Worm (Caenorhabditis elegans) whole organism, mixed stage, embryonic: ENCODE results near the gene F41E6.12.

Experiments
- M03D4.4 ChIP-seq: sonication (generic microtip); optimal IDR thresholded peaks from 2 replicates; lab custom pipeline; 2017; ENCODE audit warnings: mild to moderate bottlenecking, missing genetic modification characterization, missing compliant biosample characterization
- bed-3 ChIP-seq: fragments of 200-800 bp; sonication (Bioruptor generic); optimal IDR thresholded peaks from 3 replicates; lab custom pipeline; 2018; ENCODE audit warnings: mild to moderate bottlenecking, missing genetic modification characterization, moderate library complexity, missing compliant biosample characterization
- blmp-1 ChIP-seq: fragments of 150-350 bp; optimal IDR thresholded peaks from 2 replicates; lab custom pipeline; 2014; ENCODE audit warnings: missing biosample characterization, missing genetic modification characterization
- ceh-43 ChIP-seq: fragments of 200-800 bp; sonication (Bioruptor generic); optimal IDR thresholded peaks from 2 replicates; lab custom pipeline; 2018; ENCODE audit warnings: mild to moderate bottlenecking, missing genetic modification characterization, moderate library complexity, missing compliant biosample characterization
- ceh-83 ChIP-seq: fragments of 200-800 bp; sonication (Bioruptor generic); optimal IDR thresholded peaks from 2 replicates; lab custom pipeline; 2018; ENCODE audit warnings: mild to moderate bottlenecking, missing genetic modification characterization, missing compliant biosample characterization
- ces-1 ChIP-seq: fragments of 150-350 bp; optimal IDR thresholded peaks from 2 replicates; lab custom pipeline; 2014; ENCODE audit warnings: missing biosample characterization, missing genetic modification reagents, missing genetic modification characterization
- cnd-1 ChIP-seq: fragments of 200-800 bp; sonication (Bioruptor generic); optimal IDR thresholded peaks from 2 replicates; lab custom pipeline; 2018; ENCODE audit warnings: mild to moderate bottlenecking, missing genetic modification characterization, missing compliant biosample characterization
- drap-1 ChIP-seq: fragments of 200-800 bp; sonication (Bioruptor generic); optimal IDR thresholded peaks from 3 replicates; lab custom pipeline; 2018; ENCODE audit warnings: mild to moderate bottlenecking, missing genetic modification characterization, missing compliant biosample characterization
- elt-1 ChIP-seq: sonication (generic microtip); optimal IDR thresholded peaks from 2 replicates; lab custom pipeline; 2017; ENCODE audit warnings: missing genetic modification characterization, mild to moderate bottlenecking, missing compliant biosample characterization, antibody characterized with exemption, moderate library complexity, borderline replicate concordance; ENCODE audit not compliant: insufficient read depth
- elt-3 ChIP-seq: fragments of 150-350 bp; optimal IDR thresholded peaks from 2 replicates; lab custom pipeline; 2014; ENCODE audit warnings: missing biosample characterization, missing genetic modification characterization
- flh-1 ChIP-seq: fragments of 200-800 bp; sonication (Bioruptor generic); optimal IDR thresholded peaks from 2 replicates; lab custom pipeline; 2018; ENCODE audit warnings: mild to moderate bottlenecking, missing genetic modification characterization, moderate library complexity, missing compliant biosample characterization
- ham-2 ChIP-seq: fragments of 200-800 bp; sonication (Bioruptor generic); optimal IDR thresholded peaks from 2 replicates; lab custom pipeline; 2018; ENCODE audit warnings: mild to moderate bottlenecking, missing genetic modification characterization, missing compliant biosample characterization
- hlh-1 ChIP-seq: fragments of 150-350 bp; optimal IDR thresholded peaks from 2 replicates; lab custom pipeline; 2014; ENCODE audit warnings: missing biosample characterization, missing genetic modification reagents, missing genetic modification characterization
- lin-13 ChIP-seq: fragments of 150-350 bp; optimal IDR thresholded peaks from 2 replicates; lab custom pipeline; 2014; ENCODE audit warnings: missing biosample characterization, missing genetic modification characterization
- lsy-2 ChIP-seq: fragments of 150-350 bp; optimal IDR thresholded peaks from 2 replicates; lab custom pipeline; 2014; ENCODE audit warnings: missing biosample characterization, missing genetic modification characterization
- mab-5 ChIP-seq: fragments of 150-350 bp; optimal IDR thresholded peaks from 2 replicates; lab custom pipeline; 2014; ENCODE audit warnings: missing biosample characterization, missing genetic modification characterization
- mls-2 ChIP-seq: sonication (generic microtip); optimal IDR thresholded peaks from 2 replicates; lab custom pipeline; 2016; ENCODE audit warnings: mild to moderate bottlenecking, missing genetic modification characterization, moderate library complexity, missing compliant biosample characterization
- nhr-12 ChIP-seq: fragments of 150-350 bp; optimal IDR thresholded peaks from 2 replicates; lab custom pipeline; 2014; ENCODE audit warnings: missing biosample characterization, missing genetic modification characterization
- nhr-2 ChIP-seq: fragments of 150-350 bp; optimal IDR thresholded peaks from 2 replicates; lab custom pipeline; 2014; ENCODE audit warnings: missing biosample characterization, missing genetic modification characterization
- nhr-237 ChIP-seq: fragments of 150-350 bp; optimal IDR thresholded peaks from 2 replicates; lab custom pipeline; 2014; ENCODE audit warnings: missing biosample characterization, missing genetic modification characterization
- nhr-28 ChIP-seq: fragments of 150-350 bp; optimal IDR thresholded peaks from 2 replicates; lab custom pipeline; 2014; ENCODE audit warnings: missing biosample characterization, missing genetic modification characterization
- nhr-76 ChIP-seq: sonication (generic microtip); optimal IDR thresholded peaks from 2 replicates; lab custom pipeline; 2017; ENCODE audit warnings: missing biosample characterization, missing genetic modification characterization
- pha-4 ChIP-seq: fragments of 150-350 bp; optimal IDR thresholded peaks from 2 replicates; lab custom pipeline; 2018; ENCODE audit warnings: missing biosample characterization, missing genetic modification reagents, missing genetic modification characterization
- sem-2 ChIP-seq: fragments of 200-800 bp; sonication (Bioruptor generic); optimal IDR thresholded peaks from 2 replicates; lab custom pipeline; 2018; ENCODE audit warnings: mild to moderate bottlenecking, missing genetic modification characterization, missing compliant biosample characterization
- snpc-4 ChIP-seq: fragments of 150-350 bp; optimal IDR thresholded peaks from 2 replicates; lab custom pipeline; 2014; ENCODE audit warnings: missing biosample characterization, missing genetic modification characterization
- sptf-1 ChIP-seq: sonication (generic microtip); optimal IDR thresholded peaks from 2 replicates; lab custom pipeline; 2017; ENCODE audit warnings: mild to moderate bottlenecking, missing genetic modification characterization, moderate library complexity, missing compliant biosample characterization
- tbx-8 ChIP-seq: fragments of 200-800 bp; sonication (Bioruptor generic); optimal IDR thresholded peaks from 2 replicates; lab custom pipeline; 2018; ENCODE audit warnings: mild to moderate bottlenecking, missing genetic modification characterization, moderate library complexity, missing compliant biosample characterization
- unc-39 ChIP-seq: fragments of 150-350 bp; optimal IDR thresholded peaks from 2 replicates; lab custom pipeline; 2014; ENCODE audit warnings: missing biosample characterization, missing genetic modification characterization
- unc-62 ChIP-seq: fragments of 150-350 bp; optimal IDR thresholded peaks from 2 replicates; lab custom pipeline; 2014; ENCODE audit warnings: missing biosample characterization, missing genetic modification reagents, missing genetic modification characterization
- zip-8 ChIP-seq: fragments of 150-350 bp; optimal IDR thresholded peaks from 2 replicates; lab custom pipeline; 2014; ENCODE audit warnings: missing biosample characterization, missing genetic modification characterization
- ztf-11 ChIP-seq: fragments of 150-350 bp; optimal IDR thresholded peaks from 2 replicates; lab custom pipeline; 2014; ENCODE audit warnings: missing biosample characterization, missing genetic modification characterization

The F41E6.12 gene

DNA sequence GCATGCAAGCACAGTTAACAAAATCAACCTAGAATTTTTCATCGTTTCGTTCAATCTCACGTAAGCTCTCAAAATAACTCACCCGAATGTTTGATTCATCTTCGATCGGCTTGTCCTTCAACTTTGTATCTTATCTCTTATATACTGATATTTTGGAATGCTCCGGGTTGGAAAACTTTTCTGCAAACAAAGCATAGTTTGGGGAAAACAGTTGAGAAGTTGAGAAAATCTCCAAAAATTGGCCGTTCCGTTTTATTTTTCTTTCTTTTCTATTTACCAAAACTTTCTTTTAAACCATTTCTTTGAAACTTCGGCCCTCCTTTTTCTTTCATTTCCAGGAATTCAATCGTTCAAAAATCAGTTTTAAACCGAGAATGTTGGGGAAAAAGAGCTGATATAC lies 26.3 kb downstream of the F41E6.12 start, which contains the start of gene F41E6.15:
TSS of gene F41E6.15 (minus strand) at position 101 of the 400 bp plus-strand sequence.
- no peak for TF ChIP-seq M03D4.4 (tag; lab: Kevin White, UChicago)
- no peak for TF ChIP-seq sem-2 (GFP tag; lab: Kevin White, UChicago)
- no peak for TF ChIP-seq ceh-83
- TF ChIP-seq mab-5 (tag; lab: Kevin White, UChicago), result no peak
- TF ChIP-seq nhr-28 (tag; lab: Kevin White, UChicago), result no peak
- no peak for TF ChIP-seq unc-39 (tag; lab: Kevin White, UChicago)
- no peak for TF ChIP-seq hlh-1 (tag; lab: Kevin White, UChicago)
- no peak for TF ChIP-seq lsy-2 (tag; lab: Kevin White, UChicago)
- TF ChIP-seq unc-62 (GFP tag; lab: Kevin White, UChicago), result no peak
- TF ChIP-seq elt-3 (tag; lab: Kevin White, UChicago), result no peak
- no peak for TF ChIP-seq ceh-43 (GFP tag; lab: Kevin White, UChicago)
- TF ChIP-seq sptf-1 (tag; lab: Kevin White, UChicago), result no peak
- TF ChIP-seq blmp-1, result no peak
- no peak for TF ChIP-seq bed-3 (GFP tag; lab: Kevin White, UChicago)
- TF ChIP-seq mls-2, result no peak
- TF ChIP-seq pha-4 (tag; lab: Kevin White, UChicago), result no peak
- no peak for TF ChIP-seq ztf-11 (tag; lab: Kevin White, UChicago)
- TF ChIP-seq nhr-2 (tag; lab: Kevin White, UChicago), result no peak
- TF ChIP-seq flh-1, result no peak
- no peak for TF ChIP-seq ham-2 (GFP tag; lab: Kevin White, UChicago)

DNA sequence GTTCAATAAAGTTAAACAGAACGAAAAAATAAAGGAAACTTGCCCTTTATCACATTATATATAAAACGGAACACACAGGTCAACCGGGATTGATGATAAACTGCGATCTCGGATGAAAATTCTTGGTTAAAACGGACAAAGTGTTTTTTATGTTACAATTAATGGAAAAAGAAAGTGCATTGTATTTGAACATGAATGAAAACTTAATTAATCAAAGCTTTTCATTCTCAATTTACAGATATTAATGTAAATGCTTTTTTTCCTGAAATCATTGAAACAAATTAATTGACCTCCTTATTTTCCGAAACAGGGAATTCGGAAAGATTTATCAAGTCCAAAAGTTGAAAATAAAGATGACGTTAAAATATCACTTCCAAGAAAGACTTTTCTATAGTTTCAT lies 27.5 kb downstream of the F41E6.12 start, which contains the start of gene F41E6.8:
TSS of gene F41E6.8 (minus strand) at position 101 of the 400 bp plus-strand sequence.
- TF ChIP-seq elt-1 (no peak), mls-2 (no peak), lin-13 (tag; lab: Kevin White, UChicago) (no peak), sem-2 (GFP tag; lab: Kevin White, UChicago) (no peak), nhr-237 (tag; lab: Kevin White, UChicago) (no peak), cnd-1 (tag; lab: Kevin White, UChicago) (no peak), mab-5 (tag; lab: Kevin White, UChicago) (no peak), blmp-1 (no peak), nhr-28 (tag; lab: Kevin White, UChicago) (no peak), unc-39 (tag; lab: Kevin White, UChicago) (no peak), sptf-1 (tag; lab: Kevin White, UChicago) (no peak), drap-1 (no peak), nhr-12 (no peak)

DNA sequence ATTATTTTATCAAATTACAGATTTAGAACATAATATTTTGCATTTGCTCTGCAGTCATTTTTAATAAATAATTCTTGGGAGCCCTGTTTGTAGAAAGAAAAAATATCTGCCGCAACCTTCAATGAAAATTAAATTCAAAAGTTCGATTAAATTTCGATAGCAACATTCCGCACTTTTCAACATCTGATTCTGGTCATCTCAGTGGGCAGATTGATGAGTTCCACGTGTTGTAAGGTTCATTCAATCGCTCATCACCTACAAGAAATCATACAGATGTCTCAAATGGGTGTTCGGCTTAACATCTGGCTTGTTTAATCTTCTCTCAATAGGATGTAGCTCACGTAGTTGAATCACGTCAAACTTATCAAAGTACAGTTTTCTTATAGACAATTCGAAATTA lies 29.0 kb downstream of the F41E6.12 start:
- TF ChIP-seq drap-1 (no peak), lin-13 (tag; lab: Kevin White, UChicago) (no peak), zip-8 (tag; lab: Kevin White, UChicago) (no peak), unc-62 (GFP tag; lab: Kevin White, UChicago) (no peak), ces-1 (GFP tag; lab: Kevin White, UChicago) (no peak), cnd-1 (tag; lab: Kevin White, UChicago) (no peak), nhr-237 (tag; lab: Kevin White, UChicago) (no peak), blmp-1 (no peak), ceh-83 (no peak), snpc-4 (tag; lab: Kevin White, UChicago) (no peak), tbx-8 (no peak), M03D4.4 (tag; lab: Kevin White, UChicago) (no peak), ztf-11 (tag; lab: Kevin White, UChicago) (no peak), lsy-2 (tag; lab: Kevin White, UChicago) (no peak)
- TF ChIP-seq, all 35 proteins: peak for 0

DNA sequence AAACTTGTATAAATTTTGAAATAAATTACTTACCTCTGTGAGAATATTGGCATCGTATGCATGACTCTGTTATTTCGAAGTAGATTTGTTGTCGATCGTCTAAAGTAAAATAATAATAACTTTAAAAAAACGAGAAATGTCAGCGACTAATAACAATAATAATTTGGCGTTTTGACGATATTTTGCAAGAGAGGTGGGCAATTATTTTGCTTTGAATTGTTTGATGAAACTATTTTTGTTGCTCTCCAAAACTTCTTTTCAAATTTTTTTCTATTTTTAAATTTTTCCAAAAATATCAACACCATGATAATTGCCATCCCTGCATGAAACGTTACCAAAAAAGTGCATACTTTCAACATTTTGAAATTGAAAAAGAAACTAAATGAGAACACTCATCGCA lies 29.7 kb downstream of the F41E6.12 start, which contains the start of gene F41E6.7:
TSS of gene F41E6.7 (minus strand) at position 101 of the 400 bp plus-strand sequence.
- TF ChIP-seq nhr-76 (tag; lab: Kevin White, UChicago) (no peak), M03D4.4 (tag; lab: Kevin White, UChicago) (no peak), elt-3 (tag; lab: Kevin White, UChicago) (no peak), nhr-2 (tag; lab: Kevin White, UChicago) (no peak), ces-1 (GFP tag; lab: Kevin White, UChicago) (no peak), bed-3 (GFP tag; lab: Kevin White, UChicago) (no peak), elt-1 (no peak), unc-39 (tag; lab: Kevin White, UChicago) (no peak), mab-5 (tag; lab: Kevin White, UChicago) (no peak), ceh-43 (GFP tag; lab: Kevin White, UChicago) (no peak), ham-2 (GFP tag; lab: Kevin White, UChicago) (no peak), pha-4 (tag; lab: Kevin White, UChicago) (no peak)
